Worm (Caenorhabditis elegans) whole organism, midembryonic: ENCODE data around the gene C25F6.6.

Source experiments
- T22C8.4 ChIP-seq: fragments of 200-800 bp; sonication (Bioruptor generic); IDR thresholded peaks from 2 replicates; pipeline ENCODE4 v1.3.6; 2022; ENCODE audit warnings: missing genetic modification characterization, missing compliant biosample characterization
- cog-1 ChIP-seq: sonication (generic microtip); optimal IDR thresholded peaks from 2 replicates; lab custom pipeline; 2016; ENCODE audit warnings: missing genetic modification characterization, missing compliant biosample characterization
- flt-1 ChIP-seq: fragments of 200-800 bp; sonication (Bioruptor generic); IDR thresholded peaks from 2 replicates; pipeline ENCODE4 v1.3.6; 2022; ENCODE audit warnings: missing genetic modification characterization, missing compliant biosample characterization
- klf-2 ChIP-seq: fragments of 200-800 bp; sonication (Bioruptor generic); conservative IDR thresholded peaks from 2 replicates; pipeline ENCODE4 v1.3.6; 2022; ENCODE audit warnings: missing genetic modification reagents, missing genetic modification characterization, missing compliant biosample characterization
- med-1 ChIP-seq: sonication (generic microtip); optimal IDR thresholded peaks from 2 replicates; lab custom pipeline; 2017; ENCODE audit warnings: missing genetic modification characterization, mild to moderate bottlenecking, missing compliant biosample characterization, antibody characterized with exemption, missing genetic modification reagents; ENCODE audit not compliant: insufficient read depth
- ref-1 ChIP-seq: fragments of 200-800 bp; sonication (Bioruptor generic); conservative IDR thresholded peaks from 2 replicates; pipeline ENCODE4 v1.3.6; 2022; ENCODE audit warnings: missing genetic modification reagents, missing genetic modification characterization, missing compliant biosample characterization
- tab-1 ChIP-seq: fragments of 200-800 bp; sonication (Bioruptor generic); IDR thresholded peaks from 2 replicates; pipeline ENCODE4 v1.3.6; 2022; ENCODE audit warnings: missing genetic modification characterization, missing compliant biosample characterization
- ztf-23 ChIP-seq: fragments of 200-800 bp; sonication (Bioruptor generic); IDR thresholded peaks from 2 replicates; pipeline ENCODE4 v1.3.6; 2022; ENCODE audit warnings: missing genetic modification reagents, missing genetic modification characterization, missing compliant biosample characterization
- ztf-29 ChIP-seq: fragments of 200-800 bp; sonication (Bioruptor generic); IDR thresholded peaks from 2 replicates; pipeline ENCODE4 v1.3.6; 2022; ENCODE audit warnings: missing genetic modification reagents, missing genetic modification characterization, missing compliant biosample characterization

The C25F6.6 gene

DNA sequence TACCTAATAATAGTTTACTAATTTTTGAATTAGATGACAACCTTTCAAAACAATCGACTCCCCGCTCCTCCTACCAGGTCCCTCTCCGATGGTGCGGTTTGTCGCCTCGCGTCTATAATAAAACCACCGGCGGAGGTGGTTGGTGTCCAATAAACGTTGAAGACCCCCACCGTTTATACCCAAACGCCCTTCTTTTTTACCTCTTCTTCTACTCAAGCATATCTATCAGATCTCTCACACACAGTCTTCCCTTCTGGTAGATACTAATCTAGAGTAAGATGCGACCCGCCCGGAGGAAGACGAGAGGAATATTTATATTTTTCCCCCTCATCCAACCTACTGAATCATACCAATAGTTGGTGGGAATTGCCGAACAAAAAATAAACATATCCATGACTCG lies 28.3 kb upstream of the C25F6.6 start:
- TF ChIP-seq klf-2 (no peak), ref-1 (no peak), med-1 (GFP tag; lab: Kevin White, UChicago) (no peak), T22C8.4 (no peak), ztf-23 (GFP tag; lab: Robert Waterston, UW) (no peak), tab-1 (no peak), cog-1 (tag; lab: Kevin White, UChicago) (no peak), flt-1 (GFP tag; lab: Robert Waterston, UW) (no peak)

DNA sequence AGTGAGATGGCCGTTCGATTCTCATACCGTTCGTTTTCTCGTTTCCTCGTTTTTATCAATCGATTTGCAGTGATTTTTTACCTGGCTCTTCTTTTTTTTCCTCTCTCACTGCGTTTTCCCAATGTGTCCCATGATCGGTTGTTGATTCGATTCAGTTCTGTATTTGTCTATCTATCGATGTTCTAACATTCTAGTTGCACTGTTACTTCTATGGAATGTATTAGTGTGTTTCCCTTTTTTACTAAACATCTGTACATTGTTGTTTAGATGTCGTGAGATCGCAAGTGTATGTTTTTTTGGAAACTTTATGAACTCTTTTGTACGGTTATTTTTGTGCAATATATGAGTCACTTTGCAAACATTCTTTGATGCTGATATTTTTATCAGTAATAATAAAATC lies 27.0 kb upstream of the C25F6.6 start:
- TF ChIP-seq flt-1 (GFP tag; lab: Robert Waterston, UW) (no peak), tab-1 (no peak), ztf-29 (GFP tag; lab: Robert Waterston, UW) (no peak), T22C8.4 (no peak), med-1 (GFP tag; lab: Kevin White, UChicago) (no peak)

DNA sequence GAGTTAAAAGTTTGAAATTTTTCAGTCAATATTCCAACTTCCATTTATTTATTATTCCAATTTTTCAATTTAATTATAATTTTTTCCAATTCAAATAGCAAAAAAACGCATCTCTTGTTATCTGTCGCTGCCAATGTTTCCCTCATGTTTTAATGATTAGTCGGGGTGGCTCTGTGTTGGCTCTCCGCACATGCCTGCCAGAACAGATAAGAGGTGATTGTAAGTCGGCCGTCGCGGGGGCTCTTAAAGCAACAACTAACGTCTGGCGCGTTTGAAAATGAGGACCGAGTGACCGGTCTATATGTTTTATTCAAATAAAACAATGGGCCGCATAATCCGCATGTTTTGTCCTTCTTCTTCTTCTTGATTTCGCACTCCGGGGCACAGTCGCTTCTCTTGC lies 25.7 kb upstream of the C25F6.6 start:
- TF ChIP-seq med-1 (GFP tag; lab: Kevin White, UChicago) (no peak), ref-1 (no peak)

DNA sequence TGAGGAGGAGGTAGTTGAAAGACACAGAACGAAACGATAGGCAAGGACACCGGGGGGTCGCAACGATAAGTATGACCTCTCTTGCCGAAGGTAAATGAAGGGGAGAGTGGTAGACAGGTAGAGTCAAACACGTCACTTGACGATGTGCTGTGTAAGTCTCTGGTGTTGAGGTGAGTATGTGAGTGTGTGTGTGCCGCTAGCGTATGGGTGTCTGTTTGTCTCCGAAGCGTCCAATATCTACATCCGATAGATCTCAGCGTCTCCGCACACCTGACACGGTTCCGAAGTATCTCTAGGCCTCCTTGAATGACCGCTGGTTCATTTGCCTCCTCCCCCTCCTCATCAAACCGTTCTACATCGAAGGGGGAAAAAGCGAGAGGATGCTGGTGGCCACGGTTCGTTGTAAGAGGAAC lies 24.5 kb upstream of the C25F6.6 start:
- no peak for TF ChIP-seq ref-1
- peak; percentile 77 for TF ChIP-seq flt-1 (GFP tag; lab: Robert Waterston, UW)
- no peak for TF ChIP-seq T22C8.4
- peak; percentile 70 for TF ChIP-seq tab-1
- 0 out of 2 replicates have a peak, but pooled peaks have one; percentile 52 for TF ChIP-seq ztf-23 (GFP tag; lab: Robert Waterston, UW)
- no peak for TF ChIP-seq ztf-29 (GFP tag; lab: Robert Waterston, UW)
- TF ChIP-seq med-1 (GFP tag; lab: Kevin White, UChicago) = no peak
- peak; percentile 81 for TF ChIP-seq cog-1 (tag; lab: Kevin White, UChicago)
- TF ChIP-seq klf-2 = no peak

DNA sequence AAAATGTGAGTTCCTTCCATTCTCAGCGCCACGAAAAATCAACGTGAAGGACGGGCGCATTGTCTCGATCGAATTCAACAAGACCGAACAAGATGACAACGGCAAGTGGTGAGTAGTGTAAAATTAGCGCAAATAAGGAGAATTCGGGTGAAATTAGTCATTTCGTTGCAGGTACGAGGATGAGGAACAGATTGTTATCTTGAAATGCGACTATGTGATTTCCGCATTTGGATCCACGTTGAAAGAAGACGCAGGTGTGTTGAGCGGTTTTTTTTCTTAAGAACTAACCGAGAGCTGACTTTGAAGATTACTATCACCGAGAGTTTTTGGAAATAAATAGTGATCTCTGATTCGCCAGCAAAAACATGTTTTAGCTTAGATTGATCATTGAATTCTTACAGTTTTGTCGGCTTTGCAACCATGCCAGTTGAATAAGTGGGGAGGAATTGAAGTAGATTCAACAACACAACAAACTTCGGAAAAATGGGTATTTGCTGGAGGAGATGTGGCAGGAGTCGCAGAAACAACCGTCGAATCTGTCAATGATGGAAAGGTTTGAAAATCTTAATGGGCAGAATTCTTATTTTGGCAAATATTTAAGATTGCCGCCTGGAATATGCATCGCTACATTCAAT lies 19.6 kb upstream of the C25F6.6 start:
- TF ChIP-seq ref-1 (no peak), cog-1 (tag; lab: Kevin White, UChicago) (no peak), klf-2 (no peak), tab-1 (no peak), ztf-29 (GFP tag; lab: Robert Waterston, UW) (no peak), flt-1 (GFP tag; lab: Robert Waterston, UW) (no peak), ztf-23 (GFP tag; lab: Robert Waterston, UW) (no peak), med-1 (GFP tag; lab: Kevin White, UChicago) (no peak), T22C8.4 (no peak)

DNA sequence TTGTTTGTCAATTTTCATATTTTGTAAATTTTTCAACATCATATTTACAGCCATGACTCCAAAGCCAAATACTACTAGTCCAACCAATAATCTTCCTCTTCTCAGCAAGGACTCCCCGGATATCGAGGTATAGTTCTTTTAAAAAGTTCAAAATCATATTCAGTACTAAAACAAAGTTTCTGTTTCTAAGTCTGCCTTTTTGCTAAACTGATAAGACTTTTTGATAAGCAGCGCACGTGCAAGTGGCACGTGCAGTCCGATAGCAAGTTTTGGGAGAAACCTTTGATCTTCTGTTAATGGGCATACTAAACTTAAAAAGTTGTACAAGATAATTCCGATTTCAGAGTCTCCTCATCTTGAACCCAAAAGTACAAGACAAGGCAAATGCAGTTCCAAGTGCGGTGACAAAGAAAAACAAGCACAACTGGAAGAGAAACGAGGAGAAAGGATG lies 17.2 kb upstream of the C25F6.6 start, which contains the start of gene dpyd-1:
Gene dpyd-1 (plus strand): TSS at position 51 of the 451 bp plus-strand sequence.
- TF ChIP-seq med-1 (GFP tag; lab: Kevin White, UChicago) = no peak
- TF ChIP-seq tab-1 = no peak
- no peak for TF ChIP-seq cog-1 (tag; lab: Kevin White, UChicago)
- no peak for TF ChIP-seq ref-1
- TF ChIP-seq klf-2 = no peak
- no peak for TF ChIP-seq T22C8.4
- TF ChIP-seq ztf-23 (GFP tag; lab: Robert Waterston, UW) = no peak

DNA sequence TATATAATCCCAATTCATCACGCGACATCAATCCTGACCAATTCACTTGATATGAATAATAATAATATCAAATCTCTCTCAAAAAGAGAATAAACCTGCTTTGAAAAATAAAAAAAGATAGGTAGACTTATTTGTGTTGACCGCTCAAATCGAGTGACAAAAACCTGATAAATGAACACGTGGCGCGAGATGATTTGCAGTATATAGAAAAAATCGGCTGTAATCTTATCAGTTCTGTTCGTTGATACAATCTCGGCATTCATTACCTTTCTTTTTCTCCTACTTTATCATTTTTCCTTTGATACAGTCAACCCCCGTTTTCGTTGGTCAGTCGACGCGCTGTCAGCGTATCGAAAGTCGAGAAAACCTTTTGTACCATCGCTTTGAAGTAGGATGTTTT lies 16.7 kb upstream of the C25F6.6 start:
- TF ChIP-seq med-1 (GFP tag; lab: Kevin White, UChicago) (no peak), klf-2 (no peak), ztf-29 (GFP tag; lab: Robert Waterston, UW) (no peak), ztf-23 (GFP tag; lab: Robert Waterston, UW) (no peak), ref-1 (no peak), flt-1 (GFP tag; lab: Robert Waterston, UW) (no peak), tab-1 (no peak), T22C8.4 (no peak), cog-1 (tag; lab: Kevin White, UChicago) (no peak)

DNA sequence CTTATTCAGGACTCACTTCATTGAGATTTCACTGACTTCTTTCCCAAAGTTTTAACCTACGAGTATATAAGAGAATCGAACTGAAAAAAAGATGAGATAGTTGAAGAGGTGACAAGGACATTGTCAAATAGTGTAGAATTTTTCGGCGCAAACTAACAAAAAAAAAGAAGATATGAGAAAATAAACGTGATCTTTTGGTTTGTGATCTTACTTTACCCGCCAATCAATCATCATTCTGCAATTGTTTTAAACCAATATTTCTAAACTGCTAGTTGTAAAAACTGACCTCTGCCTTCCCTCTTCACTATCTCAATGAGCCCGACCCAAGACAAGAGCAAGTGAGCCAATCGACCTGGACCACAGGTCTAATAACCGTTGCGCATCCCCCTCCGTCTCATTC lies 15.5 kb upstream of the C25F6.6 start:
- TF ChIP-seq med-1 (GFP tag; lab: Kevin White, UChicago) (no peak), T22C8.4 (no peak), ref-1 (no peak)

DNA sequence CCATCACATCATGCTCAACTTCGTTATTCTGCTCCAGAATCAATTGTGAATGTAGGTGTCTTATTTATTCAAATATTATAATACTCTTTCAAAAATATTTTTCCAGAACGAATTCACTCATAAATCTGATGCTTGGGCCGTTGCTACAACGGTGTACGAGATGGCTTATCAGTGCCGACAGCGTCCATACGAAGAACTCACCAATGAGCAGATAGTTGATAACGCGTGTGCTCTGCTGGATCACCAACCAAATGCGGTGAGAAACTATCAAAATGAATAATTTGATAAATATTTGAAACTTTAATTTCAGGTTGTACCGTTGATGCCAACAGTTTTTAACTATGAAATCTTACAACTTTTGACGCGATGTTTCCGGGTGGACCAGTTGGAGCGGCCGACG lies 15.0 kb upstream of the C25F6.6 start:
- TF ChIP-seq flt-1 (GFP tag; lab: Robert Waterston, UW) (no peak), tab-1 (no peak), med-1 (GFP tag; lab: Kevin White, UChicago) (no peak), cog-1 (tag; lab: Kevin White, UChicago) (no peak), T22C8.4 (no peak), ztf-23 (GFP tag; lab: Robert Waterston, UW) (no peak), ref-1 (no peak), ztf-29 (GFP tag; lab: Robert Waterston, UW) (no peak), klf-2 (no peak)

DNA sequence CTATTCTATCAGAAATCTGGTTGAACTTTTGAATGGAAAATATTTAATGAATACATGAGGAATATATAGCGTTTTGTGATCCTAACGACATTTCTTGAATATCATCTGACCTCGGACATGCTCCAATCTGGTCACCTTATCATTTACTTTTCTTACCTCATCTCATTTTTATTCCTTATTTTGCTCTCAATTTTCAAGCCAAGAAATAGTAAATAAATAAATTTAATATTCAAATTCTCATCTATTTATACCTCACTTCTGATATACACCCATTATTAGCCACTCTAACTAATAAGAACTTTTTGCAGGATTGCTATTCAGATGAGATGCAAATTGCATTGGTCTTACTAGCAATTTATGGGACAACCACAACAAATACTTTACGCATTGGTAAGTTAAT lies 10.3 kb upstream of the C25F6.6 start, which contains the start of gene ddr-1:
Gene ddr-1 (plus strand): TSS at position 301 of the 400 bp plus-strand sequence.
- TF ChIP-seq T22C8.4 (no peak), ztf-29 (GFP tag; lab: Robert Waterston, UW) (no peak), ztf-23 (GFP tag; lab: Robert Waterston, UW) (no peak), flt-1 (GFP tag; lab: Robert Waterston, UW) (no peak), cog-1 (tag; lab: Kevin White, UChicago) (no peak), ref-1 (no peak), med-1 (GFP tag; lab: Kevin White, UChicago) (no peak), tab-1 (no peak), klf-2 (no peak)
